Worm (Caenorhabditis elegans) whole organism, L3 larva: ENCODE data around the gene E02H9.1.

Source experiments
- R02D3.7 ChIP-seq: fragments of 150-350 bp; optimal IDR thresholded peaks from 2 replicates; lab custom pipeline; 2014; ENCODE audit warnings: missing biosample characterization, missing genetic modification characterization
- ZK546.5 ChIP-seq: sonication (generic microtip); optimal IDR thresholded peaks from 2 replicates; lab custom pipeline; 2017; ENCODE audit warnings: missing biosample characterization, missing genetic modification characterization
- aly-2 ChIP-seq: fragments of 150-350 bp; optimal IDR thresholded peaks from 2 replicates; lab custom pipeline; 2014; ENCODE audit warnings: missing biosample characterization, missing genetic modification characterization
- ama-1 ChIP-seq: fragments of 150-350 bp; optimal IDR thresholded peaks from 2 replicates; lab custom pipeline; 2018
- ceh-16 ChIP-seq: sonication (generic microtip); optimal IDR thresholded peaks from 2 replicates; lab custom pipeline; 2017; ENCODE audit warnings: missing biosample characterization, missing genetic modification characterization
- ceh-28 ChIP-seq: fragments of 150-350 bp; optimal IDR thresholded peaks from 2 replicates; lab custom pipeline; 2014; ENCODE audit warnings: missing biosample characterization, missing genetic modification reagents, missing genetic modification characterization
- ceh-82 ChIP-seq: fragments of 150-350 bp; optimal IDR thresholded peaks from 2 replicates; lab custom pipeline; 2014; ENCODE audit warnings: missing biosample characterization, missing genetic modification characterization
- ceh-9 ChIP-seq: sonication (generic microtip); optimal IDR thresholded peaks from 2 replicates; lab custom pipeline; 2018; ENCODE audit warnings: missing biosample characterization, missing genetic modification characterization
- daf-12 ChIP-seq: fragments of 150-350 bp; optimal IDR thresholded peaks from 2 replicates; lab custom pipeline; 2014; ENCODE audit warnings: missing biosample characterization, missing genetic modification reagents, missing genetic modification characterization
- egl-27 ChIP-seq: sonication (generic microtip); optimal IDR thresholded peaks from 4 replicates; lab custom pipeline; 2017; ENCODE audit warnings: missing biosample characterization, missing genetic modification reagents, missing genetic modification characterization
- egl-5 ChIP-seq: fragments of 150-350 bp; optimal IDR thresholded peaks from 2 replicates; lab custom pipeline; 2017; ENCODE audit warnings: missing biosample characterization, missing genetic modification reagents, missing genetic modification characterization, inconsistent platforms
- elt-1 ChIP-seq: fragments of 150-350 bp; optimal IDR thresholded peaks from 2 replicates; lab custom pipeline; 2014; ENCODE audit warnings: missing biosample characterization, missing genetic modification characterization
- elt-2 ChIP-seq: sonication (generic microtip); optimal IDR thresholded peaks from 2 replicates; lab custom pipeline; 2016; ENCODE audit warnings: missing genetic modification reagents, mild to moderate bottlenecking, missing genetic modification characterization, missing compliant biosample characterization
- elt-3 ChIP-seq, 3 experiments: fragments of 150-350 bp in 1 of 3; sonication (generic microtip) in 2 of 3; optimal IDR thresholded peaks; 2 replicates in 2 of 3; 4 replicates in 1 of 3; lab custom pipeline; 2014 to 2017; ENCODE audit warnings: missing biosample characterization in 3 of 3, missing genetic modification characterization in 3 of 3
- eor-1 ChIP-seq, 2 experiments: fragments of 150-350 bp; optimal IDR thresholded peaks; 2 replicates each; lab custom pipeline; 2014 to 2018; ENCODE audit warnings: missing biosample characterization in 2 of 2, missing genetic modification characterization in 2 of 2
- fkh-10 ChIP-seq: sonication (generic microtip); optimal IDR thresholded peaks from 2 replicates; lab custom pipeline; 2017; ENCODE audit warnings: missing biosample characterization, missing genetic modification reagents, missing genetic modification characterization
- fkh-2 ChIP-seq: fragments of 150-350 bp; optimal IDR thresholded peaks from 2 replicates; lab custom pipeline; 2014; ENCODE audit warnings: missing biosample characterization, missing genetic modification reagents, missing genetic modification characterization
- fos-1 ChIP-seq: fragments of 150-350 bp; optimal IDR thresholded peaks from 2 replicates; lab custom pipeline; 2014; ENCODE audit warnings: missing biosample characterization, missing genetic modification characterization
- hmg-11 ChIP-seq: sonication (generic microtip); optimal IDR thresholded peaks from 2 replicates; lab custom pipeline; 2016; ENCODE audit warnings: missing genetic modification characterization, missing compliant biosample characterization
- jun-1 ChIP-seq: fragments of 150-350 bp; optimal IDR thresholded peaks from 2 replicates; lab custom pipeline; 2014; ENCODE audit warnings: missing biosample characterization, missing genetic modification reagents, missing genetic modification characterization
- lin-15B ChIP-seq: fragments of 150-350 bp; optimal IDR thresholded peaks from 2 replicates; lab custom pipeline; 2014; ENCODE audit warnings: missing biosample characterization, missing genetic modification characterization
- lin-39 ChIP-seq: fragments of 150-350 bp; optimal IDR thresholded peaks from 2 replicates; lab custom pipeline; 2018; ENCODE audit warnings: missing biosample characterization, missing genetic modification reagents, missing genetic modification characterization
- lsy-12 ChIP-seq: sonication (generic microtip); optimal IDR thresholded peaks from 2 replicates; lab custom pipeline; 2016; ENCODE audit warnings: mild to moderate bottlenecking, missing genetic modification characterization, missing compliant biosample characterization
- mdl-1 ChIP-seq: fragments of 150-350 bp; optimal IDR thresholded peaks from 2 replicates; lab custom pipeline; 2014; ENCODE audit warnings: missing biosample characterization, missing genetic modification characterization
- mml-1 ChIP-seq: fragments of 150-350 bp; sonication (generic microtip); optimal IDR thresholded peaks from 3 replicates; lab custom pipeline; 2014; ENCODE audit warnings: missing biosample characterization, missing genetic modification characterization
- nfya-1 ChIP-seq: sonication (generic microtip); optimal IDR thresholded peaks from 2 replicates; lab custom pipeline; 2017; ENCODE audit warnings: missing genetic modification characterization, mild to moderate bottlenecking, missing compliant biosample characterization, antibody characterized with exemption, moderate library complexity; ENCODE audit not compliant: insufficient read depth
- nhr-11 ChIP-seq: fragments of 150-350 bp; optimal IDR thresholded peaks from 2 replicates; lab custom pipeline; 2014; ENCODE audit warnings: missing biosample characterization, missing genetic modification characterization
- nhr-12 ChIP-seq: fragments of 150-350 bp; optimal IDR thresholded peaks from 2 replicates; lab custom pipeline; 2014; ENCODE audit warnings: missing biosample characterization, missing genetic modification characterization
- nhr-23 ChIP-seq: fragments of 150-350 bp; optimal IDR thresholded peaks from 2 replicates; lab custom pipeline; 2014; ENCODE audit warnings: missing biosample characterization, missing genetic modification reagents, missing genetic modification characterization
- nhr-237 ChIP-seq: fragments of 150-350 bp; optimal IDR thresholded peaks from 2 replicates; lab custom pipeline; 2014; ENCODE audit warnings: missing biosample characterization, missing genetic modification characterization
- nhr-25 ChIP-seq: sonication (generic microtip); optimal IDR thresholded peaks from 2 replicates; lab custom pipeline; 2017; ENCODE audit warnings: missing biosample characterization, missing genetic modification characterization
- nhr-28 ChIP-seq: fragments of 150-350 bp; optimal IDR thresholded peaks from 2 replicates; lab custom pipeline; 2014; ENCODE audit warnings: missing biosample characterization, missing genetic modification characterization
- nhr-43 ChIP-seq: sonication (generic microtip); optimal IDR thresholded peaks from 2 replicates; lab custom pipeline; 2016; ENCODE audit warnings: mild to moderate bottlenecking, missing genetic modification characterization, missing compliant biosample characterization; ENCODE audit not compliant: poor library complexity, severe bottlenecking
- nhr-67 ChIP-seq: fragments of 150-350 bp; optimal IDR thresholded peaks from 2 replicates; lab custom pipeline; 2014; ENCODE audit warnings: missing biosample characterization, missing genetic modification characterization
- nhr-76 ChIP-seq: fragments of 150-350 bp; sonication (generic microtip); optimal IDR thresholded peaks from 5 replicates; lab custom pipeline; 2014; ENCODE audit warnings: missing biosample characterization, missing genetic modification characterization
- nhr-77 ChIP-seq: fragments of 150-350 bp; optimal IDR thresholded peaks from 2 replicates; lab custom pipeline; 2014; ENCODE audit warnings: missing biosample characterization, missing genetic modification characterization
- pha-4 ChIP-seq: fragments of 150-350 bp; optimal IDR thresholded peaks from 2 replicates; lab custom pipeline; 2014; ENCODE audit warnings: missing biosample characterization, missing genetic modification reagents, missing genetic modification characterization
- pqm-1 ChIP-seq: fragments of 150-350 bp; optimal IDR thresholded peaks from 2 replicates; lab custom pipeline; 2017; ENCODE audit warnings: missing biosample characterization, missing genetic modification characterization, inconsistent platforms
- sea-2 ChIP-seq: fragments of 150-350 bp; sonication (generic microtip); optimal IDR thresholded peaks from 4 replicates; lab custom pipeline; 2014; ENCODE audit warnings: missing biosample characterization, missing genetic modification reagents, missing genetic modification characterization
- skn-1 ChIP-seq: fragments of 150-350 bp; optimal IDR thresholded peaks from 2 replicates; lab custom pipeline; 2014; ENCODE audit warnings: missing biosample characterization, missing genetic modification characterization
- snpc-4 ChIP-seq: fragments of 150-350 bp; optimal IDR thresholded peaks from 2 replicates; lab custom pipeline; 2014; ENCODE audit warnings: missing biosample characterization, missing genetic modification characterization
- tbx-2 ChIP-seq: sonication (generic microtip); optimal IDR thresholded peaks from 2 replicates; lab custom pipeline; 2016; ENCODE audit warnings: mild to moderate bottlenecking, missing genetic modification characterization, missing compliant biosample characterization
- unc-39 ChIP-seq: sonication (generic microtip); optimal IDR thresholded peaks from 4 replicates; lab custom pipeline; 2017; ENCODE audit warnings: missing biosample characterization, missing genetic modification characterization
- unc-62 ChIP-seq: fragments of 150-350 bp; sonication (generic microtip); optimal IDR thresholded peaks from 4 replicates; lab custom pipeline; 2014; ENCODE audit warnings: missing biosample characterization, missing genetic modification reagents, missing genetic modification characterization
- zag-1 ChIP-seq: fragments of 150-350 bp; optimal IDR thresholded peaks from 2 replicates; lab custom pipeline; 2014; ENCODE audit warnings: missing biosample characterization, missing genetic modification characterization
- ztf-11 ChIP-seq: fragments of 150-350 bp; optimal IDR thresholded peaks from 2 replicates; lab custom pipeline; 2014; ENCODE audit warnings: missing biosample characterization, missing genetic modification characterization
- ztf-4 ChIP-seq: fragments of 150-350 bp; optimal IDR thresholded peaks from 2 replicates; lab custom pipeline; 2014; ENCODE audit warnings: missing biosample characterization, missing genetic modification characterization

The E02H9.1 gene

DNA sequence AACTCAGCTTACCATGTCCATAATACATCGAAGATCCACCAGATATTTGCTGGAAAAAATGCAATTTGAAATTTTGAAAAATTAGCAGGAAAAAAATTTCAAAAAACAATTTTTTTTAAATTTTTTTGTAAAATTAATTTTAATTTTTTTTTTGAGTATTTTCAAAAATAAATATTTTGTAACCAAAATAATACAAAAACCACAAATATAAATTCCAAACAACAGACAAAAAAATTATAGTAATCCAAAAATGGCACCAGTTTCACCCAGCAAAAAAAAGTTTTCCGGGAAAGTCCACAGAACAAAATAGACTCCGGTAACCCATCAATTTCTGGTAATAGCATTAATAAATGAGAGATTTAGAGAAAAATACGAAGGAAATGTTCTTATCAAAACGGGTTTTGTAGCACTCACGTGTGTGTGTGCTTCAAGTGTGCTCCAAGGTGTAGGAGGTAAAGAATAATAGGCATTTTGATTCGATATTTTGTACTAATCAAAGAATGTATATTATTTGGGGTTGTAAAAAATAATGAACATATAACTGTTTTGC is 13.5 kb upstream of the E02H9.1 start, which contains the start of gene nhr-121:
Gene nhr-121, minus strand, starts transcription at position 51 of the 550 bp plus-strand sequence.
- TF ChIP-seq nhr-28 (tag; lab: Kevin White, UChicago) (no peak), pqm-1 (tag; lab: Kevin White, UChicago) (peak; percentile 97), pha-4 (tag; lab: Kevin White, UChicago) (peak; percentile 39), jun-1 (tag; lab: Kevin White, UChicago) (peak; percentile 21), ztf-4 (tag; lab: Kevin White, UChicago) (no peak), elt-2 (peak; percentile 82)

DNA sequence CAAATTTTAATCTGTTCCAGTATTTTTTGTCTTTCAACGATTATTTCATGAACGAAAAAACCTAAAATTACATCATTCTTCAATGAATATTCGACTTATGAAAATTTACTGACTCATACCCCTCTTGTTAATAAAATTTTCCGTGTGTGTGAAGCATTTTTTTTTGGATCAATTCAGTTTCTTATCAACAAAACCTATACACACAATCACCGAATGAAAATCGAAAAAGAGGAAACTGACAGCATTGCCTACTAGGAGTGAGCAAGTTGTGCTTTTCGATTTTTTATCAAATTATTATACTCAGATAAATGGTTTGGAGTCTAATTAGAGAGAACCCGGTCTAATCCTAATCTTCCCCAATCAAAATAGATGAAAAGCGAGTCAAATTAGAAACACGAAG is 9.5 kb upstream of the E02H9.1 start, which contains the start of gene E02H9.3:
Gene E02H9.3, plus strand, starts transcription at position 301 of the 400 bp plus-strand sequence.
- TF ChIP-seq elt-2 = peak; percentile 8
- TF ChIP-seq, all 47 proteins: peak for 1; not testable (repeated sequence) for 46

DNA sequence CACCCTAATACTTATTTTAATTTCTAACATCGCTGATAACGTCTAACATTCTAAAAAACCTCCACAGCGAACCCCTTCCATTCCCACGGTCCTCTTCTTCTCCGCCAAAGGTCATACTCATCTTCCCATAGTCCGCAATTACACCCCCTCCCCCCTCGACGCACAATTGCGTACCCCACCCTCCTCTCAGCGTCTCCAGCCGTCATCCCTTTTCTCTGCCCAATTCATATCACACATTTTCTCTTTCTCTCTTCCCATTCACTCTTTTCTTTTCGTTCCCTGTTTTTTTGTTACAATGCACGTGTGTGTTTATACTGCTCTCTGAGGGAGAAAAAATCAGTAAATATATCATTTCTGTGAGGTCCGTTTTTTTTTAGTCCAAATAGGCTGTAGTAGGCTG is 3.6 kb downstream of the E02H9.1 start:
- no peak for TF ChIP-seq ama-1 (lab: Kevin White, UChicago)
- no peak for TF ChIP-seq R02D3.7 (tag; lab: Kevin White, UChicago)
- TF ChIP-seq elt-2 = peak; percentile 44
- no peak for TF ChIP-seq aly-2 (tag; lab: Kevin White, UChicago)
- no peak for TF ChIP-seq tbx-2 (tag; lab: Kevin White, UChicago)
- TF ChIP-seq nhr-237 (tag; lab: Kevin White, UChicago) = no peak
- TF ChIP-seq nhr-76 = no peak
- TF ChIP-seq fos-1 (tag; lab: Kevin White, UChicago) = no peak
- peak; percentile 42 for TF ChIP-seq nhr-25 (tag; lab: Kevin White, UChicago)
- no peak for TF ChIP-seq sea-2 (GFP tag; lab: Kevin White, UChicago)
- no peak for TF ChIP-seq zag-1
- TF ChIP-seq ceh-9 (tag; lab: Kevin White, UChicago) = no peak
- no peak for TF ChIP-seq ceh-16 (tag; lab: Kevin White, UChicago)
- no peak for TF ChIP-seq fkh-2 (tag; lab: Kevin White, UChicago)
- no peak for TF ChIP-seq mdl-1 (tag; lab: Kevin White, UChicago)
- TF ChIP-seq nhr-28 (tag; lab: Kevin White, UChicago) = no peak
- no peak for TF ChIP-seq lsy-12 (tag; lab: Kevin White, UChicago)
- no peak for TF ChIP-seq elt-3 (tag; optimal IDR thresholded peaks at IDR 0.05; lab: Kevin White, UChicago)
- TF ChIP-seq ceh-28 (tag; lab: Kevin White, UChicago) = no peak
- TF ChIP-seq ceh-82 = no peak
- TF ChIP-seq hmg-11 (tag; lab: Kevin White, UChicago) = peak; percentile 83
- TF ChIP-seq ztf-11 = no peak
- no peak for TF ChIP-seq eor-1 (tag; optimal IDR thresholded peaks at IDR 0.05; lab: Kevin White, UChicago)
- peak; percentile 60 for TF ChIP-seq lin-39 (tag; lab: Kevin White, UChicago)
- no peak for TF ChIP-seq daf-12
- TF ChIP-seq egl-5 = no peak
- TF ChIP-seq nhr-12 = no peak
- peak; percentile 69 for TF ChIP-seq nfya-1 (tag; lab: Kevin White, UChicago)
- TF ChIP-seq skn-1 (tag; lab: Kevin White, UChicago) = no peak
- TF ChIP-seq ZK546.5 (tag; lab: Kevin White, UChicago) = no peak
- no peak for TF ChIP-seq jun-1 (tag; lab: Kevin White, UChicago)
- TF ChIP-seq fkh-10 (GFP tag; lab: Kevin White, UChicago) = peak; percentile 21
- TF ChIP-seq nhr-11 (tag; lab: Kevin White, UChicago) = no peak
- TF ChIP-seq nhr-23 (tag; lab: Kevin White, UChicago) = no peak
- no peak for TF ChIP-seq snpc-4
- no peak for TF ChIP-seq unc-39 (tag; lab: Kevin White, UChicago)
- no peak for TF ChIP-seq unc-62
- TF ChIP-seq pha-4 (tag; lab: Kevin White, UChicago) = peak; percentile 84
- TF ChIP-seq ztf-4 (tag; lab: Kevin White, UChicago) = no peak
- no peak for TF ChIP-seq mml-1 (tag; lab: Kevin White, UChicago)
- no peak for TF ChIP-seq nhr-77 (tag; lab: Kevin White, UChicago)
- peak; percentile 20 for TF ChIP-seq egl-27 (tag; lab: Kevin White, UChicago)
- peak; percentile 2 for TF ChIP-seq pqm-1 (tag; lab: Kevin White, UChicago)
- no peak for TF ChIP-seq nhr-43 (tag; lab: Kevin White, UChicago)
- no peak for TF ChIP-seq nhr-67 (tag; lab: Kevin White, UChicago)
- peak; percentile 53 for TF ChIP-seq lin-15B (tag; lab: Kevin White, UChicago)
- no peak for TF ChIP-seq elt-1
